Worm (Caenorhabditis elegans) whole organism, mixed stage, embryonic: ENCODE results near the gene C49F5.13.

Source experiments
- blmp-1 ChIP-seq: fragments of 150-350 bp; optimal IDR thresholded peaks from 2 replicates; lab custom pipeline; 2014; ENCODE audit warnings: missing biosample characterization, missing genetic modification characterization
- lin-13 ChIP-seq: fragments of 150-350 bp; optimal IDR thresholded peaks from 2 replicates; lab custom pipeline; 2014; ENCODE audit warnings: missing biosample characterization, missing genetic modification characterization
- unc-62 ChIP-seq: fragments of 150-350 bp; optimal IDR thresholded peaks from 2 replicates; lab custom pipeline; 2014; ENCODE audit warnings: missing biosample characterization, missing genetic modification reagents, missing genetic modification characterization
- ztf-11 ChIP-seq: fragments of 150-350 bp; optimal IDR thresholded peaks from 2 replicates; lab custom pipeline; 2014; ENCODE audit warnings: missing biosample characterization, missing genetic modification characterization

- TF ChIP-seq lin-13 (tag; lab: Kevin White, UChicago) = no peak
- no peak for TF ChIP-seq unc-62
- no peak for TF ChIP-seq ztf-11
- no peak for TF ChIP-seq blmp-1 (tag; lab: Kevin White, UChicago)
Observed at ce11 chrX:11916705-11917104, 44.5 kb upstream of the C49F5.13 start, which contains the start of gene Y62H9A.13.
